Worm (Caenorhabditis elegans): ENCODE data around the gene Y45G5AM.9.

DNA sequence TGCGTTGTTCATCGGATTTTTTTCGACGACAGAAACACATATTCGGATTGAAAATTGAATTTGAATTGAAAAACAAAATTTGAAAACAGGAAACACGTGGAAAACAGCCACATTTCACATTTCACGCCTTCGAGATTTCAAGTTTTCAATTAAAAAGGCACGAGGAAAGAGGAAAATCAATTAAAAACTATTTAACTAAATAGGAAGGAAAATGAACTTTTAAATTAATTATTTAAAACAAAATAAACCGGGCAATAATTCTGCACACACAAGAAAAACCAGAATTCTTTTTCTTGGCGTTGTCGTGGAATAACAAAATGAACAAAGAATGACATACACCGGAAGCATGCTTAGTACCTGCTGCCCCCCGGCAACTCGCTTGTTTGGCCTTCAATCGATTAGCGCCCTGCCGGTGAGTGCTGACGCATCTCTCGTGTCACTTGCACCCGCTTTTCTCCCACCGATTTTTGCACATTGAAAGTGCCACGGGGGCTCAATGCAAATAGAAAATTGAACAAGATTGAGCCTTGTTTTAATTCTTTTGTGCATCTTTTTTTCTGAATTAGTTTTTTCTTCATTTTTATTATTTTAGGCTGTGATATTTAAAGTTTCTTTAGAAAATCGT, at the start of gene Y45G5AM.9:
- TF ChIP-seq elt-3 (tag; optimal IDR thresholded peaks at IDR 0.05) (no peak), skn-1 (tag; optimal IDR thresholded peaks at IDR 0.05) (no peak), aly-2 (tag; optimal IDR thresholded peaks at IDR 0.05) (no peak), alr-1 (tag; optimal IDR thresholded peaks at IDR 0.05) (no peak), nhr-237 (tag; optimal IDR thresholded peaks at IDR 0.05) (no peak), nhr-21 (tag; optimal IDR thresholded peaks at IDR 0.05) (peak; percentile 62), nhr-11 (tag; optimal IDR thresholded peaks at IDR 0.05) (no peak), nhr-23 (tag; optimal IDR thresholded peaks at IDR 0.05) (no peak), ztf-11 (tag; optimal IDR thresholded peaks at IDR 0.05) (no peak), lin-13 (GFP tag; optimal IDR thresholded peaks at IDR 0.05) (peak; percentile 84)

Data from whole organism, L2 larva.